Worm (Caenorhabditis elegans) whole organism, L3 larva: ENCODE results near the gene cutl-9.

Experiments used
- R02D3.7 ChIP-seq: fragments of 150-350 bp; optimal IDR thresholded peaks from 2 replicates; lab custom pipeline; 2014; ENCODE audit warnings: missing biosample characterization, missing genetic modification characterization
- ZK546.5 ChIP-seq: sonication (generic microtip); optimal IDR thresholded peaks from 2 replicates; lab custom pipeline; 2017; ENCODE audit warnings: missing biosample characterization, missing genetic modification characterization
- ama-1 ChIP-seq: fragments of 150-350 bp; optimal IDR thresholded peaks from 2 replicates; lab custom pipeline; 2018
- ceh-16 ChIP-seq: sonication (generic microtip); optimal IDR thresholded peaks from 2 replicates; lab custom pipeline; 2017; ENCODE audit warnings: missing biosample characterization, missing genetic modification characterization
- ceh-28 ChIP-seq: fragments of 150-350 bp; optimal IDR thresholded peaks from 2 replicates; lab custom pipeline; 2014; ENCODE audit warnings: missing biosample characterization, missing genetic modification reagents, missing genetic modification characterization
- ceh-82 ChIP-seq: fragments of 150-350 bp; optimal IDR thresholded peaks from 2 replicates; lab custom pipeline; 2014; ENCODE audit warnings: missing biosample characterization, missing genetic modification characterization
- daf-12 ChIP-seq: fragments of 150-350 bp; optimal IDR thresholded peaks from 2 replicates; lab custom pipeline; 2014; ENCODE audit warnings: missing biosample characterization, missing genetic modification reagents, missing genetic modification characterization
- egl-27 ChIP-seq: sonication (generic microtip); optimal IDR thresholded peaks from 4 replicates; lab custom pipeline; 2017; ENCODE audit warnings: missing biosample characterization, missing genetic modification reagents, missing genetic modification characterization
- egl-5 ChIP-seq: fragments of 150-350 bp; optimal IDR thresholded peaks from 2 replicates; lab custom pipeline; 2017; ENCODE audit warnings: missing biosample characterization, missing genetic modification reagents, missing genetic modification characterization, inconsistent platforms
- elt-2 ChIP-seq: sonication (generic microtip); optimal IDR thresholded peaks from 2 replicates; lab custom pipeline; 2016; ENCODE audit warnings: missing genetic modification reagents, mild to moderate bottlenecking, missing genetic modification characterization, missing compliant biosample characterization
- elt-3 ChIP-seq, 3 experiments: fragments of 150-350 bp in 1 of 3; sonication (generic microtip) in 2 of 3; optimal IDR thresholded peaks; 2 replicates in 2 of 3; 4 replicates in 1 of 3; lab custom pipeline; 2014 to 2017; ENCODE audit warnings: missing biosample characterization in 3 of 3, missing genetic modification characterization in 3 of 3
- eor-1 ChIP-seq, 2 experiments: fragments of 150-350 bp; optimal IDR thresholded peaks; 2 replicates each; lab custom pipeline; 2014 to 2018; ENCODE audit warnings: missing biosample characterization in 2 of 2, missing genetic modification characterization in 2 of 2
- fkh-10 ChIP-seq: sonication (generic microtip); optimal IDR thresholded peaks from 2 replicates; lab custom pipeline; 2017; ENCODE audit warnings: missing biosample characterization, missing genetic modification reagents, missing genetic modification characterization
- fos-1 ChIP-seq: fragments of 150-350 bp; optimal IDR thresholded peaks from 2 replicates; lab custom pipeline; 2014; ENCODE audit warnings: missing biosample characterization, missing genetic modification characterization
- hmg-11 ChIP-seq: sonication (generic microtip); optimal IDR thresholded peaks from 2 replicates; lab custom pipeline; 2016; ENCODE audit warnings: missing genetic modification characterization, missing compliant biosample characterization
- jun-1 ChIP-seq: fragments of 150-350 bp; optimal IDR thresholded peaks from 2 replicates; lab custom pipeline; 2014; ENCODE audit warnings: missing biosample characterization, missing genetic modification reagents, missing genetic modification characterization
- lin-39 ChIP-seq: fragments of 150-350 bp; optimal IDR thresholded peaks from 2 replicates; lab custom pipeline; 2018; ENCODE audit warnings: missing biosample characterization, missing genetic modification reagents, missing genetic modification characterization
- mdl-1 ChIP-seq: fragments of 150-350 bp; optimal IDR thresholded peaks from 2 replicates; lab custom pipeline; 2014; ENCODE audit warnings: missing biosample characterization, missing genetic modification characterization
- nfya-1 ChIP-seq: sonication (generic microtip); optimal IDR thresholded peaks from 2 replicates; lab custom pipeline; 2017; ENCODE audit warnings: missing genetic modification characterization, mild to moderate bottlenecking, missing compliant biosample characterization, antibody characterized with exemption, moderate library complexity; ENCODE audit not compliant: insufficient read depth
- nhr-23 ChIP-seq: fragments of 150-350 bp; optimal IDR thresholded peaks from 2 replicates; lab custom pipeline; 2014; ENCODE audit warnings: missing biosample characterization, missing genetic modification reagents, missing genetic modification characterization
- nhr-237 ChIP-seq: fragments of 150-350 bp; optimal IDR thresholded peaks from 2 replicates; lab custom pipeline; 2014; ENCODE audit warnings: missing biosample characterization, missing genetic modification characterization
- nhr-25 ChIP-seq: sonication (generic microtip); optimal IDR thresholded peaks from 2 replicates; lab custom pipeline; 2017; ENCODE audit warnings: missing biosample characterization, missing genetic modification characterization
- nhr-28 ChIP-seq: fragments of 150-350 bp; optimal IDR thresholded peaks from 2 replicates; lab custom pipeline; 2014; ENCODE audit warnings: missing biosample characterization, missing genetic modification characterization
- nhr-43 ChIP-seq: sonication (generic microtip); optimal IDR thresholded peaks from 2 replicates; lab custom pipeline; 2016; ENCODE audit warnings: mild to moderate bottlenecking, missing genetic modification characterization, missing compliant biosample characterization; ENCODE audit not compliant: poor library complexity, severe bottlenecking
- nhr-76 ChIP-seq: fragments of 150-350 bp; sonication (generic microtip); optimal IDR thresholded peaks from 5 replicates; lab custom pipeline; 2014; ENCODE audit warnings: missing biosample characterization, missing genetic modification characterization
- nhr-77 ChIP-seq: fragments of 150-350 bp; optimal IDR thresholded peaks from 2 replicates; lab custom pipeline; 2014; ENCODE audit warnings: missing biosample characterization, missing genetic modification characterization
- pha-4 ChIP-seq: fragments of 150-350 bp; optimal IDR thresholded peaks from 2 replicates; lab custom pipeline; 2014; ENCODE audit warnings: missing biosample characterization, missing genetic modification reagents, missing genetic modification characterization
- pqm-1 ChIP-seq: fragments of 150-350 bp; optimal IDR thresholded peaks from 2 replicates; lab custom pipeline; 2017; ENCODE audit warnings: missing biosample characterization, missing genetic modification characterization, inconsistent platforms
- snpc-4 ChIP-seq: fragments of 150-350 bp; optimal IDR thresholded peaks from 2 replicates; lab custom pipeline; 2014; ENCODE audit warnings: missing biosample characterization, missing genetic modification characterization
- tbx-2 ChIP-seq: sonication (generic microtip); optimal IDR thresholded peaks from 2 replicates; lab custom pipeline; 2016; ENCODE audit warnings: mild to moderate bottlenecking, missing genetic modification characterization, missing compliant biosample characterization
- unc-39 ChIP-seq: sonication (generic microtip); optimal IDR thresholded peaks from 4 replicates; lab custom pipeline; 2017; ENCODE audit warnings: missing biosample characterization, missing genetic modification characterization
- unc-62 ChIP-seq: fragments of 150-350 bp; sonication (generic microtip); optimal IDR thresholded peaks from 4 replicates; lab custom pipeline; 2014; ENCODE audit warnings: missing biosample characterization, missing genetic modification reagents, missing genetic modification characterization
- zag-1 ChIP-seq: fragments of 150-350 bp; optimal IDR thresholded peaks from 2 replicates; lab custom pipeline; 2014; ENCODE audit warnings: missing biosample characterization, missing genetic modification characterization
- ztf-11 ChIP-seq: fragments of 150-350 bp; optimal IDR thresholded peaks from 2 replicates; lab custom pipeline; 2014; ENCODE audit warnings: missing biosample characterization, missing genetic modification characterization
- ztf-4 ChIP-seq: fragments of 150-350 bp; optimal IDR thresholded peaks from 2 replicates; lab custom pipeline; 2014; ENCODE audit warnings: missing biosample characterization, missing genetic modification characterization

Gene cutl-9

DNA sequence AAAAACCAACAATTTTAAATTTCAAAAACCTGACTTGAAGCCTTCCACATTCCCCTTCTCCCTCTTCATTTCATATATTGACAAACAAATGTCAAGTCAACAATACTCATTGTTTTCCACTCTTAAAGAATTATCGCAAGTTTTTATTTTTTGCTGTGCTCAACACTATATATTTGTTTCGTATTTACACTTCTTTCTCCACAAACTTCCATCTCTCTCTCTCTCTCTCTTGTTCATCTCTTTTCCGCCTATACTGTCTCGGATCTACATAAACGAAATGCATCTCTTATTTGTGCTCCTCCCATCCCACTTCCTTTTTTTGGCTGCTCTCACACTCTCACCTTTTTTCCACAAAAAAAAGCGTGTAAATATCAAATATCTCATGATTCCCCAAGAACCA is 9.3 kb upstream of the cutl-9 start, which contains the start of gene C14A4.12:
TSS of gene C14A4.12 (plus strand) at position 301 of the 400 bp plus-strand sequence.
- peak; percentile 90 for TF ChIP-seq pha-4 (tag; lab: Kevin White, UChicago)
- TF ChIP-seq snpc-4 (tag; lab: Kevin White, UChicago), result no peak

DNA sequence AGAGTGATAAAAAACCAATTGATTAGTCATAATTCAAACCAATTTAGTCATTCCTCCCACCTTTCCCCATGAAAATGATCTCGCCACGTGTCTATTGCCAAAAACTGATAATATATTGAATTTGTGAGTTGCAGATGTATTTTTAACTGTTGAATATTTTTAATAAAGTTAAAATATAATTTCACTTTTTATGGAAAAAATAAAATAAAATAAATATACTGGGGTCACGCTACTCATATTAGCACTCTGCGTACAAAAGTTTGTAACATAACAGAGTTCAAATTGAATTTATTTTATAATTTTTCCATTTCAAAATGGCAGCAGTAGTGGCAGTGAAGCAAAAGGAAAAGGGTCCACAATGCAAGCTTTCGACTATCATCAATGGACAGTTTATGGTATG is 3.9 kb upstream of the cutl-9 start, which contains the start of gene C14A4.13:
TSS of gene C14A4.13 (plus strand) at position 301 of the 400 bp plus-strand sequence.
- TF ChIP-seq ceh-16 (tag; lab: Kevin White, UChicago), result no peak
- TF ChIP-seq R02D3.7 (tag; lab: Kevin White, UChicago), result no peak
- no peak for TF ChIP-seq nhr-23 (tag; lab: Kevin White, UChicago)
- no peak for TF ChIP-seq fos-1 (tag; lab: Kevin White, UChicago)
- TF ChIP-seq nhr-43 (tag; lab: Kevin White, UChicago), result no peak
- no peak for TF ChIP-seq nhr-237 (tag; lab: Kevin White, UChicago)
- TF ChIP-seq ZK546.5 (tag; lab: Kevin White, UChicago), result no peak
- no peak for TF ChIP-seq ztf-4 (tag; lab: Kevin White, UChicago)
- TF ChIP-seq egl-27, result no peak
- no peak for TF ChIP-seq unc-39
- TF ChIP-seq nhr-76 (tag; lab: Kevin White, UChicago), result no peak
- TF ChIP-seq ceh-28, result no peak
- no peak for TF ChIP-seq ztf-11 (tag; lab: Kevin White, UChicago)
- no peak for TF ChIP-seq snpc-4 (tag; lab: Kevin White, UChicago)
- TF ChIP-seq nhr-25 (tag; lab: Kevin White, UChicago), result no peak
- no peak for TF ChIP-seq hmg-11 (tag; lab: Kevin White, UChicago)
- no peak for TF ChIP-seq mdl-1 (tag; lab: Kevin White, UChicago)
- TF ChIP-seq eor-1 (tag; optimal IDR thresholded peaks at IDR 0.05; lab: Kevin White, UChicago), result no peak

DNA sequence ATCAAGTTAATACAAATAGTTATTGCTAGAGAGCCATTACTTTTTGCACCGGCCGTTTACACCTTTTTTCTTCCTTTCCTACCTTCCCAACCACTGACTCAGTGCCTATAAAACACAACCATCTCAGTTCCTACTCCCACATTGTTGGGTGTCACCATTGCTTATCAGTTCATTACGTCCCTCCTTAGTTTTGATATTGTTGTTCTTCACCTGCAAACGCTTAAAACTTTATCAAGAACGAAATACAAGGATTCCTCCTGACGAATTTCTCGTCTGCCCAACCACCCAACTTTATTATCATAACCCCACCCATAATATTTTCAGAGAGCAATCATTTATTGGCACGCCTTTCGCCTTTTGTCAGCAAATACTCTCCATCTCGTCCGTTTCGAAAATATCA is 5.0 kb downstream of the cutl-9 start:
- TF ChIP-seq jun-1 (tag; lab: Kevin White, UChicago) (peak; percentile 38), pqm-1 (tag; lab: Kevin White, UChicago) (peak; percentile 38), ceh-82 (tag; lab: Kevin White, UChicago) (no peak), elt-2 (tag; lab: Kevin White, UChicago) (peak; percentile 84)

DNA sequence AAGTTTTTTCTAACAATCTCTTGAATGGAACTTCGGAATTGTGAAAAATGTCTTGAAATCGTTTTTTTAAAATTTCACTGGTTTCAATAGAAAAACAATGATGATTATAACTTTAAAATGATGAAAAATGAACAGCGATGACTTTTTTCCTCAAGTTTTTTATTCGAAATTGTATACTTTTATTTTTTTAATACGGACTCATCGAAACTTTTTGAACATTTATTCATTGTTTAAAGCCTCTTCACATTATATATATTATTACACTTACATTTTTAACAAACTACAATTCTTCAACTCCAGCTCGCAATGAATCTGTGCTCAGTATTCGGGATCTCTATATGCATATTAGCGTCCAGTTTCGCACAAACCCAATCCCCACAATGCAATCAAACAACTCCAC is 5.9 kb downstream of the cutl-9 start, which contains the start of gene M28.8:
TSS of gene M28.8 (plus strand) at position 301 of the 400 bp plus-strand sequence.
- TF ChIP-seq zag-1 (tag; lab: Kevin White, UChicago), result no peak
- TF ChIP-seq nfya-1 (tag; lab: Kevin White, UChicago), result no peak
- no peak for TF ChIP-seq nhr-237 (tag; lab: Kevin White, UChicago)
- TF ChIP-seq ZK546.5 (tag; lab: Kevin White, UChicago), result no peak
- TF ChIP-seq snpc-4 (tag; lab: Kevin White, UChicago), result no peak
- TF ChIP-seq R02D3.7 (tag; lab: Kevin White, UChicago), result no peak
- no peak for TF ChIP-seq elt-3 (tag; optimal IDR thresholded peaks at IDR 0.05; lab: Kevin White, UChicago)
- no peak for TF ChIP-seq eor-1 (tag; optimal IDR thresholded peaks at IDR 0.05; lab: Kevin White, UChicago)
- no peak for TF ChIP-seq nhr-28 (tag; lab: Kevin White, UChicago)
- TF ChIP-seq nhr-76 (tag; lab: Kevin White, UChicago), result no peak
- TF ChIP-seq fkh-10 (GFP tag; lab: Kevin White, UChicago), result no peak

DNA sequence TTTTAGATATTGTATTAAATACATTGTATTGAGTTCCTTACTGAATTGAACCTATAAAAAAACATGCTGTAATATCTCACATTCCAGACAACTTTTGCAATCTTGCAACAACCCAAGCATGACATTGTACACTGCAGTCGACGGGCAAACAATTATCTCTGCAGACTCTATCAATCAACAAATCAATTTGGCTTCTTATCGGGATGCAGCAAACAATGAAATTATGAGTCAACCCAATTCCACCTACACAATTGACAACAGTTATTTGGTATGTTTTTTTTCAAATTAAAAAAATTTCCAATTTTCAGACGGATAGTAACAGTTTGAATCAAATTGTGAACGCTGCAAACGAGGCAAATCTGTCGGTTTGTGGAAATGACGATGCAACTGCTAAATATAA is 8.9 kb downstream of the cutl-9 start:
- TF ChIP-seq elt-2 (tag; lab: Kevin White, UChicago) (peak; percentile 28), lin-39 (tag; lab: Kevin White, UChicago) (no peak), nhr-77 (tag; lab: Kevin White, UChicago) (no peak), pqm-1 (tag; lab: Kevin White, UChicago) (peak; percentile 20), nhr-43 (tag; lab: Kevin White, UChicago) (no peak)

DNA sequence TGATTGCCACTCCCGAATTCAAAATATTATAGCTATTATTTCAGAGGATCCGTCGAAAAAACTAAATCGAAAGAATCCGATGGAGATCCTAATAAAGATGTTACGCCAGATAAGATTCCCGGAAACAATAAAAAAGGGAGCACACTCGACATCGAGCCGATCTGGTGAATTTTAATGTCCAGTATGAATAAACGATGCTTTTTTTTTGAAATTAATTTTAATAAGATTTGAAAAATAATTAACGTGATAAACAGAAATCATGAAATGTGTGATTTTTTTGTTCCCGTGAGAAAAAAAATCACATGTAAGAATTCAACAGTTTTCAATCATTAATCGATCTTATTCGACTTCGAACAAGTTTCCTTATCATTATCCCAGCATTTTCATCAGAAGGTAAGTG is 17.0 kb downstream of the cutl-9 start, which contains the start of gene M28.9:
TSS of gene M28.9 (plus strand) at position 301 of the 400 bp plus-strand sequence.
- TF ChIP-seq R02D3.7 (tag; lab: Kevin White, UChicago), result no peak
- TF ChIP-seq egl-5 (tag; lab: Kevin White, UChicago), result no peak
- no peak for TF ChIP-seq fkh-10 (GFP tag; lab: Kevin White, UChicago)
- no peak for TF ChIP-seq nhr-237 (tag; lab: Kevin White, UChicago)
- TF ChIP-seq elt-3 (tag; optimal IDR thresholded peaks at IDR 0.05; lab: Kevin White, UChicago), result no peak
- no peak for TF ChIP-seq nhr-23 (tag; lab: Kevin White, UChicago)
- TF ChIP-seq daf-12 (tag; lab: Kevin White, UChicago), result no peak
- no peak for TF ChIP-seq eor-1 (tag; optimal IDR thresholded peaks at IDR 0.05; lab: Kevin White, UChicago)
- no peak for TF ChIP-seq nhr-28 (tag; lab: Kevin White, UChicago)
- TF ChIP-seq unc-62 (GFP tag; lab: Kevin White, UChicago), result no peak
- TF ChIP-seq egl-27, result no peak
- TF ChIP-seq tbx-2 (tag; lab: Kevin White, UChicago), result no peak
- no peak for TF ChIP-seq ama-1 (lab: Kevin White, UChicago)
- TF ChIP-seq elt-2 (tag; lab: Kevin White, UChicago), result no peak
- TF ChIP-seq, all 47 proteins: peak for 0
